Worm (Caenorhabditis elegans) whole organism, L1 larva: ENCODE data around the gene lido-14.
A peak's percentile ranks its signal among the peaks of the same experiment; 100 is the strongest.

ENCODE experiments used
- C04F5.9 ChIP-seq: sonication (generic microtip); optimal IDR thresholded peaks from 2 replicates; lab custom pipeline; 2016; ENCODE audit warnings: missing genetic modification characterization, missing compliant biosample characterization
- C16A3.4 ChIP-seq: fragments of 150-350 bp; optimal IDR thresholded peaks from 2 replicates; lab custom pipeline; 2014; ENCODE audit warnings: missing biosample characterization, missing genetic modification characterization
- F16B12.6 ChIP-seq: fragments of 150-350 bp; optimal IDR thresholded peaks from 2 replicates; lab custom pipeline; 2014; ENCODE audit warnings: missing biosample characterization, missing genetic modification characterization
- Y116A8C.19 ChIP-seq: sonication (generic microtip); optimal IDR thresholded peaks from 2 replicates; lab custom pipeline; 2016; ENCODE audit warnings: missing compliant biosample characterization, missing genetic modification characterization, borderline replicate concordance
- alr-1 ChIP-seq: fragments of 200-800 bp; sonication (Bioruptor generic); optimal IDR thresholded peaks from 2 replicates; lab custom pipeline; 2018; ENCODE audit warnings: borderline replicate concordance, mild to moderate bottlenecking, missing genetic modification characterization, missing compliant biosample characterization
- aly-2 ChIP-seq: fragments of 150-350 bp; optimal IDR thresholded peaks from 2 replicates; lab custom pipeline; 2014; ENCODE audit warnings: missing biosample characterization, missing genetic modification characterization
- blmp-1 ChIP-seq: fragments of 150-350 bp; optimal IDR thresholded peaks from 2 replicates; lab custom pipeline; 2014; ENCODE audit warnings: missing biosample characterization, missing genetic modification characterization
- ceh-82 ChIP-seq, 3 experiments: fragments of 150-350 bp in 1 of 3; sonication (generic microtip) in 2 of 3; optimal IDR thresholded peaks; 2 replicates each; lab custom pipeline; 2014 to 2017; ENCODE audit warnings: missing biosample characterization in 3 of 3, missing genetic modification characterization in 3 of 3
- ceh-90 ChIP-seq: sonication (generic microtip); optimal IDR thresholded peaks from 2 replicates; lab custom pipeline; 2016; ENCODE audit warnings: missing genetic modification characterization, missing compliant biosample characterization
- ces-1 ChIP-seq: fragments of 150-350 bp; optimal IDR thresholded peaks from 2 replicates; lab custom pipeline; 2014; ENCODE audit warnings: missing biosample characterization, missing genetic modification reagents, missing genetic modification characterization
- efl-1 ChIP-seq, 4 experiments: fragments of 150-350 bp; optimal IDR thresholded peaks in 3 of 4; peaks in 1 of 4; 1 replicate in 1 of 4; 2 replicates in 3 of 4; lab custom pipeline; 2014; ENCODE audit warnings: missing biosample characterization in 2 of 4, missing genetic modification characterization in 2 of 4, missing genetic modification reagents in 2 of 4
- egl-13 ChIP-seq: sonication (generic microtip); optimal IDR thresholded peaks from 2 replicates; lab custom pipeline; 2016; ENCODE audit warnings: missing genotype, missing genetic modification reagents, missing genetic modification characterization, missing compliant biosample characterization
- egl-27 ChIP-seq, 2 experiments: fragments of 150-350 bp in 1 of 2; sonication (generic microtip); optimal IDR thresholded peaks; 3 replicates each; lab custom pipeline; 2017 to 2018; ENCODE audit warnings: missing biosample characterization in 2 of 2, missing genetic modification characterization in 2 of 2, missing genetic modification reagents in 2 of 2
- fkh-8 ChIP-seq: sonication (generic microtip); optimal IDR thresholded peaks from 2 replicates; lab custom pipeline; 2016; ENCODE audit warnings: mild to moderate bottlenecking, missing genetic modification characterization, missing compliant biosample characterization
- isw-1 ChIP-seq: fragments of 200-800 bp; sonication (Bioruptor generic); IDR thresholded peaks from 2 replicates; pipeline ENCODE4 v1.3.6; 2022; ENCODE audit warnings: missing genetic modification characterization, missing compliant biosample characterization
- jun-1 ChIP-seq: fragments of 150-350 bp; optimal IDR thresholded peaks from 2 replicates; lab custom pipeline; 2014; ENCODE audit warnings: missing biosample characterization, missing genetic modification reagents, missing genetic modification characterization
- lir-3 ChIP-seq: sonication (generic microtip); optimal IDR thresholded peaks from 2 replicates; lab custom pipeline; 2016; ENCODE audit warnings: mild to moderate bottlenecking, missing genetic modification characterization, moderate library complexity, missing compliant biosample characterization; ENCODE audit not compliant: poor library complexity
- lsy-2 ChIP-seq, 2 experiments: fragments of 150-350 bp; optimal IDR thresholded peaks; 2 replicates each; lab custom pipeline; 2014; ENCODE audit warnings: missing biosample characterization in 2 of 2, missing genetic modification characterization in 2 of 2
- mab-9 ChIP-seq: fragments of 200-800 bp; sonication (Bioruptor generic); IDR thresholded peaks from 2 replicates; pipeline ENCODE4 v1.3.6; 2022; ENCODE audit warnings: missing genetic modification reagents, missing genetic modification characterization, missing compliant biosample characterization
- nhr-12 ChIP-seq: sonication (generic microtip); optimal IDR thresholded peaks from 2 replicates; lab custom pipeline; 2017; ENCODE audit warnings: missing biosample characterization, missing genetic modification characterization
- nhr-19 ChIP-seq: fragments of 200-800 bp; sonication (Bioruptor generic); conservative IDR thresholded peaks from 2 replicates; pipeline ENCODE4 v1.3.6; 2022; ENCODE audit warnings: missing genetic modification characterization, missing compliant biosample characterization
- nhr-237 ChIP-seq: fragments of 150-350 bp; optimal IDR thresholded peaks from 2 replicates; lab custom pipeline; 2014; ENCODE audit warnings: missing biosample characterization, missing genetic modification characterization
- nhr-77 ChIP-seq: fragments of 150-350 bp; optimal IDR thresholded peaks from 2 replicates; lab custom pipeline; 2014; ENCODE audit warnings: missing biosample characterization, missing genetic modification characterization
- nhr-85 ChIP-seq: sonication (generic microtip); peaks from one replicate; lab custom pipeline; 2016; ENCODE audit warnings: missing genetic modification characterization, inconsistent platforms, missing compliant biosample characterization
- pqm-1 ChIP-seq: sonication (generic microtip); optimal IDR thresholded peaks from 3 replicates; lab custom pipeline; 2017; ENCODE audit warnings: missing biosample characterization, missing genetic modification characterization
- rnt-1 ChIP-seq: sonication (generic microtip); optimal IDR thresholded peaks from 2 replicates; lab custom pipeline; 2016; ENCODE audit warnings: mild to moderate bottlenecking, missing genetic modification characterization, moderate library complexity, missing compliant biosample characterization
- snu-23 ChIP-seq: sonication (generic microtip); optimal IDR thresholded peaks from 2 replicates; lab custom pipeline; 2016; ENCODE audit warnings: missing genetic modification characterization, missing compliant biosample characterization
- sptf-1 ChIP-seq: fragments of 150-350 bp; optimal IDR thresholded peaks from 2 replicates; lab custom pipeline; 2014; ENCODE audit warnings: missing biosample characterization, missing genetic modification characterization
- sup-37 ChIP-seq: fragments of 200-800 bp; sonication (Bioruptor generic); optimal IDR thresholded peaks from 2 replicates; lab custom pipeline; 2018; ENCODE audit warnings: mild to moderate bottlenecking, missing genetic modification characterization, missing compliant biosample characterization
- swsn-7 ChIP-seq: sonication (generic microtip); optimal IDR thresholded peaks from 2 replicates; lab custom pipeline; 2016; ENCODE audit warnings: missing genetic modification characterization, missing compliant biosample characterization
- tbx-2 ChIP-seq: sonication (generic microtip); optimal IDR thresholded peaks from 2 replicates; lab custom pipeline; 2016; ENCODE audit warnings: missing genetic modification characterization, missing compliant biosample characterization
- tlp-1 ChIP-seq: fragments of 150-350 bp; optimal IDR thresholded peaks from 2 replicates; lab custom pipeline; 2014; ENCODE audit warnings: missing biosample characterization, missing genetic modification characterization
- unc-30 ChIP-seq: sonication (generic microtip); optimal IDR thresholded peaks from 2 replicates; lab custom pipeline; 2017; ENCODE audit warnings: missing biosample characterization, missing genetic modification characterization
- unc-62 ChIP-seq: fragments of 150-350 bp; optimal IDR thresholded peaks from 2 replicates; lab custom pipeline; 2014; ENCODE audit warnings: missing biosample characterization, missing genetic modification reagents, missing genetic modification characterization
- xbp-1 ChIP-seq: sonication (generic microtip); optimal IDR thresholded peaks from 2 replicates; lab custom pipeline; 2016; ENCODE audit warnings: missing genetic modification characterization, missing compliant biosample characterization
- zag-1 ChIP-seq: fragments of 150-350 bp; optimal IDR thresholded peaks from 2 replicates; lab custom pipeline; 2014; ENCODE audit warnings: missing biosample characterization, missing genetic modification characterization
- ztf-4 ChIP-seq: fragments of 150-350 bp; optimal IDR thresholded peaks from 2 replicates; lab custom pipeline; 2014; ENCODE audit warnings: missing biosample characterization, missing genetic modification characterization

Gene lido-14

DNA sequence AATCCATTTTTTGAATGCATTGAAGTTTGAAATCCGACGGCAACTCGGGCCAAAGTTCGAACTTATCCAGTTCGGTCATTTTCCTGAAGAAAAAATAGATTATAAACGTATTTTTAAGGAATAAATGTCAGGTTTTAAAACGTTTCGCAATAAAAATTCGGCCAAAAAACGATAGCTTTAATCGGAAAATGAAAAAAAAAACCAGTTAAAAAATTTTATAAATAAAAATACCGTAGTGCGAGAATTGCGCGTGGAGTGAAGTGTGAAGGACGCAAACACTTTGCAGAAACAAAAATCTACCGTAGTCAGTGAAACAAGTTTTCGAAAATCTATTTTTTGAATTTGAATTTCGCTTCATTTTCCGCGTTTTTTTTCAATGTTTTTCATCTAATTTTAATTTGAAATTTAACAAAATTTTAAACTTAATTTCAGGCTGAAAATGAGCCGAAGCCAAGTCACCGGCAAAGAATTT, 9.1 kb upstream of the lido-14 start, which contains the start of gene F14D2.8:
Gene F14D2.8 (minus strand): TSS at position 51 of the 472 bp plus-strand sequence.
- TF ChIP-seq unc-62 (GFP tag; lab: Kevin White, UChicago), result no peak
- TF ChIP-seq, all 84 proteins: peak for 0

DNA sequence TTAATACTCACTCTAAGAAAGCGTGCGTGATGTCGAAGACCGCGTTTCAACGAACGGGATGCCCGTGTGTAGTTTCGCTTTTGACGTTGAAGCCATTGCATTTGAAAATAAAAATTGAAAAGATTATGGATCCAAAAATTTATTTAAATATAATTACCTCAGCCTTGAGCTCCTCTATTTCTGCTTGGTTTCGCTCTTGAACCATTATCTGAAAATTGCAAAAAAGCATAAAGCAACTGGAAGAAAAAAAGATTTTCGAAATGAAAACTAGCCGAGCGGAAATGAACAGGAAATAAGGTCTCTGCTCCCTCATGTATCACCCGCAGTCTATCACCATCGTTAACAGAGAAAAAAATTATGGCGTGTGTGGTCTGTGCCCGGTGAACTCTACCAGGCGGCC, 8.2 kb downstream of the lido-14 start, which contains the start of gene Y49F6C.6:
Gene Y49F6C.6 (minus strand): TSS at position 101 of the 400 bp plus-strand sequence.
- TF ChIP-seq nhr-237 (tag; lab: Kevin White, UChicago), result no peak
- no peak for TF ChIP-seq rnt-1
- TF ChIP-seq nhr-12 (tag; lab: Kevin White, UChicago), result no peak
- TF ChIP-seq Y116A8C.19, result no peak
- no peak for TF ChIP-seq C16A3.4
- TF ChIP-seq mab-9 (GFP tag; lab: Robert Waterston, UW), result no peak
- TF ChIP-seq nhr-85, result no peak
- TF ChIP-seq xbp-1, result no peak
- no peak for TF ChIP-seq ces-1 (GFP tag; lab: Kevin White, UChicago)
- no peak for TF ChIP-seq pqm-1 (tag; lab: Kevin White, UChicago)
- TF ChIP-seq, all 84 proteins: peak for 0

DNA sequence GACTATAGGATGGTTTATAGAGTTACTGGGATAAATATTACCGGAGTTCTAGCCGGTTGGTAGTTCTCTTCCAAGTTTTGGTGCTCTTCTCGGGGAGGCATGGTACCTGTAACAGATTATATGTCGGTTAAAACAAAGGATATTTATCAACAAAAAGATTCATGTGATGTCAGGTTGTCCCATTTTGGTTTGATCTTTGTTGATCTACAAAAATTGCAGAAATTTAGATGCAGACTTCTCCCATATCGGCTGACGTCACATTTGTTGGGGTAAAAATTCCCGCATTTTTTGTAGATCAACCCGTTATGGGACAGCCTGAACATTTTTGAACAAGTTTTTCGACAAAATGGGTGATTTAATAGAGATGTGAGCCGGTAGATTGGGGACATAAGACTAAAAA, 9.2 kb downstream of the lido-14 start, which contains the start of gene Y49F6C.7:
Gene Y49F6C.7 (minus strand): TSS at position 101 of the 400 bp plus-strand sequence.
- no peak for TF ChIP-seq ceh-82 (tag; optimal IDR thresholded peaks at IDR 0.05; lab: Kevin White, UChicago)

DNA sequence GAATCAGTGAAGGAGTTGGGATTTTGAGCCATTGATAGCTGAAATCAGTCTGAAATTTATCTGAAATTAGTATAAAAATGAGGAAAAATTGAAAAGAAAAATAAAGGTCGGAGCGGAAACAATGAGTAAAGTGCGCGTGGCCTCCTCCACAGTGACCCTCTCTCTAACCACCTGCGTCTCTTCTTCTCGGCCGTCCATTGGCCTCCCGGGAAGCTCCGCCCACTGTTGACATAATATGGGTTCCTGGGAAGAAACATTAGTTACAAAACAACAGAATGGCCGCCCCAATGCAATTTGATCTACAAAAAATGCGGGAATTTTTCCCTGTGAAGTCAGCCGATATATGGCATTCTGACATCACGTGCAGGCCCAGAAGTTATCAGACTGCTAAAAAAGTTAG, 11.1 kb downstream of the lido-14 start, which contains the start of gene Y49F6C.8:
Gene Y49F6C.8 (minus strand): TSS at position 51 of the 400 bp plus-strand sequence.
- TF ChIP-seq ceh-82 (tag; optimal IDR thresholded peaks at IDR 0.05; lab: Kevin White, UChicago) (no peak), isw-1 (GFP tag; lab: Robert Waterston, UW) (no peak), unc-62 (GFP tag; lab: Kevin White, UChicago) (no peak), egl-27 (tag; optimal IDR thresholded peaks at IDR 0.05; lab: Kevin White, UChicago) (no peak), efl-1 (optimal IDR thresholded peaks at IDR 0.05; lab: Kevin White, UChicago) (no peak), efl-1 (GFP tag; optimal IDR thresholded peaks at IDR 0.05 in 1 of 2; lab: Kevin White, UChicago) (peak in 1 of 2 experiments; percentile 33), rnt-1 (peak; percentile 4), sup-37 (GFP tag; lab: Kevin White, UChicago) (no peak), tbx-2 (no peak), sptf-1 (tag; lab: Kevin White, UChicago) (no peak), lsy-2 (tag; optimal IDR thresholded peaks at IDR 0.05; lab: Kevin White, UChicago) (peak; percentile 38 to 50), zag-1 (tag; lab: Kevin White, UChicago) (no peak), egl-13 (tag; lab: Kevin White, UChicago) (no peak), nhr-19 (GFP tag; lab: Robert Waterston, UW) (no peak), unc-30 (no peak)

DNA sequence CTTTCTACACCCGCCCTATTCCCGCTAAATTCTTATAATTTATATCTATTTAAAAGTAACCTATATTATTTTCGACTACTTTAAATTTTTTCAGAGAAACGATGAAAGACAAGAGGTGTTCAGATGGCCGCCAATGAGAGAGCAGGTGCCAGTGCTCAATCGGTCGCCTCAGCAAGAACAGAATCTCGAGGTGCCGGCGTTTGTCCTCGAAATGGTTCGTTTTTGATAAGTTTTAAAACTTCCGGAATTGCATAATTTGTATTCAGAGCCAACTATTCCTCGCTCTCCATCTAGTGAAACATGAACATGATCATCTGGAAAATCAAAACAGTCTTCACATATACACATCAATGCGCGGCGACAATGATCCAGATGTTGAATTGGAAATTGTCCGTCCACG, 12.1 kb downstream of the lido-14 start, which contains the start of gene bath-23:
Gene bath-23 (plus strand): TSS at position 301 of the 400 bp plus-strand sequence.
- TF ChIP-seq blmp-1 (tag; lab: Kevin White, UChicago), result no peak
- TF ChIP-seq lir-3 (tag; lab: Kevin White, UChicago), result no peak
- no peak for TF ChIP-seq nhr-77 (tag; lab: Kevin White, UChicago)
- no peak for TF ChIP-seq jun-1 (tag; lab: Kevin White, UChicago)
- TF ChIP-seq egl-27 (tag; optimal IDR thresholded peaks at IDR 0.05; lab: Kevin White, UChicago), result no peak
- TF ChIP-seq swsn-7, result no peak
- no peak for TF ChIP-seq pqm-1 (tag; lab: Kevin White, UChicago)
- no peak for TF ChIP-seq C04F5.9 (tag; lab: Kevin White, UChicago)
- no peak for TF ChIP-seq ces-1 (GFP tag; lab: Kevin White, UChicago)
- TF ChIP-seq alr-1 (tag; lab: Kevin White, UChicago), result no peak
- no peak for TF ChIP-seq snu-23 (GFP tag; lab: Kevin White, UChicago)
- TF ChIP-seq tbx-2, result no peak
- TF ChIP-seq fkh-8 (tag; lab: Kevin White, UChicago), result no peak
- no peak for TF ChIP-seq tlp-1
- no peak for TF ChIP-seq ceh-90 (tag; lab: Kevin White, UChicago)
- no peak for TF ChIP-seq aly-2 (tag; lab: Kevin White, UChicago)
- no peak for TF ChIP-seq F16B12.6
- no peak for TF ChIP-seq ztf-4 (tag; lab: Kevin White, UChicago)
- TF ChIP-seq, all 84 proteins: peak for 0
